Worm (Caenorhabditis elegans): Measurements from ENCODE around the gene otub-1.

Gene otub-1

DNA sequence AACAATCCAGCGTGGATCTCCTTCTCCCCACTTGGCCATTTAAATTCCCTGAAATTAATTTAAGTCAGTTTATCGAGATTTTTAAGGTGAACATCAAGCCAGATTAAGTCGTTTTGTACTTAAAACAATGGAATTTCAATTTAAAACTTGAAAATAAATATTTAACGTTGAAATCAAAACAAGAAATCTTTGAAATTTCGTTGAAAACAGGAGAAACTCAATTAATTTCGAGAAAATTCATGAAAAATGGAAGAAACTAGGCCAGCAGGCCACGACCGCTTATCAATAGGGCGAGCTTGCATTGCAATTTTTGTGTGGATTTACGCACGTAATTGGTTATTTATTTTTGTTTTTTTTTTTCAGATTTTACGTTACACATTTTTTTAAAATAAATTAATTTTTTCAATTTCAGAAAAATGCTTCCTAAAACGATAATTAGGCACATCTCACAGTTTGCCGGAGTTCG, 19.3 kb downstream of the otub-1 start, which contains the start of the genes ahsa-1 and C01G10.7 (continued):
- TF ChIP-seq unc-39 (tag; optimal IDR thresholded peaks at IDR 0.05) = no peak
- no peak for TF ChIP-seq alr-1 (tag; optimal IDR thresholded peaks at IDR 0.05)
- TF ChIP-seq ztf-4 (tag; optimal IDR thresholded peaks at IDR 0.05) = peak; percentile 79
- TF ChIP-seq sem-4 (tag; optimal IDR thresholded peaks at IDR 0.05) = peak; percentile 76
- peak in 1 of 2 experiments; percentile 6 for TF ChIP-seq mdl-1 (tag; optimal IDR thresholded peaks at IDR 0.05)
- peak; percentile 95 for TF ChIP-seq sma-3 (GFP tag; optimal IDR thresholded peaks at IDR 0.05)
- no peak for TF ChIP-seq ztf-11 (tag; optimal IDR thresholded peaks at IDR 0.05)
- TF ChIP-seq C34F6.9 (tag; optimal IDR thresholded peaks at IDR 0.05) = peak; percentile 98
- no peak for TF ChIP-seq ama-1 (optimal IDR thresholded peaks at IDR 0.05)
- TF ChIP-seq nhr-12 (tag; optimal IDR thresholded peaks at IDR 0.05) = no peak
- TF ChIP-seq ZK546.5 (tag; optimal IDR thresholded peaks at IDR 0.05) = peak; percentile 42
- TF ChIP-seq nhr-6 (tag; optimal IDR thresholded peaks at IDR 0.05) = no peak
- peak; percentile 78 for TF ChIP-seq nhr-77 (tag; optimal IDR thresholded peaks at IDR 0.05)

DNA sequence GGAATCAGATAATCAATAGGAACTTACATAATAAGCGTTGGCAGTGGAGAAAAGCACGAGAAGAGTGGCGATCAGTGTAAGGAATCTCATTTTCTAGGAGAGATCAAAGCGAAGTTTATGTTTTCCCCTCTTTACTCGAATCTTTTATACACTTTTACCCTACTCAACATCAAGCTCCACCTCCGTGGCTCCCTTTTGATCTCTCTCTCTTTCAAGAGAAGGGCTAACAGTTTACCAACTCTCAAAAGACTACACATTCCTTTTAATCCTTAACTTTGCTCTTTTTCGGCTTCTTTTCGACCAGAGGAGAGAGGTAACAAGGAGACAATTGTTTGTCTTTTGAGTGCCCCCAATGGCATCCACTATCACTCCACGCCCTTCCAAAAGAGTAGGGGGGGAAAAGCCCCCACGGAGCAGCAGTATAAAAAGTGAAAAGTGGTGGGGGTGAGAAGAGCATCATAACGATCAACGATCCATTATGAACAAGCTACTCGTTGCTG, 21.2 kb downstream of the otub-1 start, which contains the start of the genes C01G10.15 and C01G10.6:
C01G10.15 (minus strand) TSS at position 101 of the 500 bp plus-strand sequence.
C01G10.6 (plus strand) TSS at position 450 of the 500 bp plus-strand sequence.
- TF ChIP-seq ZK546.5 (tag; optimal IDR thresholded peaks at IDR 0.05) = no peak
- TF ChIP-seq sma-9 (GFP tag; optimal IDR thresholded peaks at IDR 0.05) = peak; percentile 0
- TF ChIP-seq sma-9 (tag; optimal IDR thresholded peaks at IDR 0.05) = no peak
- TF ChIP-seq nhr-11 (tag; optimal IDR thresholded peaks at IDR 0.05) = no peak
- no peak for TF ChIP-seq elt-3 (tag; optimal IDR thresholded peaks at IDR 0.05)
- no peak for TF ChIP-seq unc-55 (GFP tag; optimal IDR thresholded peaks at IDR 0.05)
- no peak for TF ChIP-seq zag-1 (tag; optimal IDR thresholded peaks at IDR 0.05)
- TF ChIP-seq nhr-10 (tag; optimal IDR thresholded peaks at IDR 0.05) = no peak

DNA sequence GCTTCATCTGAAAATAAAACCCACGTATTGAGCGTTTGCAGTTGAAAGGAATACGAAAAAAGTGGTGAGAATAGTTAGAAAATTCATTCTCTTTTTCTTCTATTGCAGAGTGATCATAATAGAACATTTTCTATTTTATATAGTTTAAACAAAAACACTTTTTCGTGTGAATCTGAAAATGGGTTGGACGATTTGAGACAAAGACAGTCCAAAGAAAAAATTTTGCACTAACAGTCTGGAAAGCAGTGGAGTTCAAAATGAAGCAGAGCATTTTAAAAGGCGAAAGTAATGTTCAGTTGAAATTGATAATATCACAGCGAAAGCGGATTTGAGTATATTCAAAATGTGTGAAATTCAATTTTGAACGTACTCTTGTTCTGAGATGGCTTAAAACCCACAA, 22.5 kb downstream of the otub-1 start, which contains the start of gene C01G10.18:
C01G10.18 (minus strand) TSS at position 101 of the 400 bp plus-strand sequence.
- TF ChIP-seq alr-1 (tag; optimal IDR thresholded peaks at IDR 0.05) = no peak
- TF ChIP-seq egl-27 (tag; optimal IDR thresholded peaks at IDR 0.05) = no peak
- TF ChIP-seq ztf-4 (tag; optimal IDR thresholded peaks at IDR 0.05) = no peak

DNA sequence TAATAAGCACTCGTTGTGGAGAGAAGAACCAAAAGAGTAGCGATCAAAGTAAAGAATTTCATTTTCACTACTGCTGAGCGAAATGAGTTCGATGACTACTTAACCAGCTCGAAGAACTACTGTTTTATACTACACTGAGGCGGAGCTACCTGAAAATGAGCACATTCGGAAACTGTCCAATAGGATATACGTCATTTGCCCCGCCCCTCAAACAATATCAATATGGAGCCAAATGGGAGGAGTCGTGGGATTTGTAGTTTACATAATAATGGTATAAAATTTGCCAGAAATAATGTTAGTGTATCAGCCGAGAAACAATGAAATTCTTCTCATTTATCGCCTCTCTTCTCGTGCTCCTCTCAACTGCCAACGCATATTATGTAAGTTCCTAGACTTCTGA, 23.3 kb downstream of the otub-1 start, which contains the start of the genes C01G10.5 and C01G10.4:
C01G10.5 (minus strand) TSS at position 101 of the 400 bp plus-strand sequence.
C01G10.4 (plus strand) TSS at position 303 of the 400 bp plus-strand sequence.
- TF ChIP-seq peb-1 (tag; optimal IDR thresholded peaks at IDR 0.05) (no peak), egl-27 (tag; optimal IDR thresholded peaks at IDR 0.05) (no peak), ZK546.5 (tag; optimal IDR thresholded peaks at IDR 0.05) (no peak), snpc-4 (tag; optimal IDR thresholded peaks at IDR 0.05) (no peak), nhr-11 (tag; optimal IDR thresholded peaks at IDR 0.05) (no peak), sem-4 (tag; optimal IDR thresholded peaks at IDR 0.05) (no peak), nhr-23 (tag; optimal IDR thresholded peaks at IDR 0.05) (no peak), F13H6.1 (tag; optimal IDR thresholded peaks at IDR 0.05) (no peak), nhr-12 (tag; optimal IDR thresholded peaks at IDR 0.05) (no peak), elt-3 (tag; optimal IDR thresholded peaks at IDR 0.05) (no peak), ztf-4 (tag; optimal IDR thresholded peaks at IDR 0.05) (no peak), blmp-1 (tag; optimal IDR thresholded peaks at IDR 0.05; ENCODE audit: insufficient read depth) (no peak), nhr-6 (tag; optimal IDR thresholded peaks at IDR 0.05) (no peak), elt-1 (tag; optimal IDR thresholded peaks at IDR 0.05) (no peak)

DNA sequence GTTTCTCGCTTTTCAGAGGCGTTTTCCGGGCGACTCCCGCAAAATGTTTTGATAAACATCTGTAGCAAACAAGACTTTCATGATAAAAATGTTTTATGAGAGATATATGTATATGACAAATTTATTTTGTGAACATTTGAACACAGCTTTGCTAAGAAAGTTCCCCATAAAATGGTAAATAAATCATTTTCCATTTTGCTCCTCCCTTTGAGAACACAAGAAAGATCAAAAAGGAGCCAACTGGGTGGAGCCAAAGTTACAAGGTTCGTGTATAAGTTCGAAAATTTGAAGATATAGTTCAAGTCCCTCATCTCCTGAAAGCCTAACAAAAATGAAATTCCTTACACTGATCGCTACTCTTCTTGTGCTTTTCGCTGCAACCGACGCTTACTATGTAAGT, 24.4 kb downstream of the otub-1 start, which contains the start of gene C01G10.17:
C01G10.17 (plus strand) TSS at position 301 of the 400 bp plus-strand sequence.
- no peak for TF ChIP-seq nhr-11 (tag; optimal IDR thresholded peaks at IDR 0.05)
- no peak for TF ChIP-seq ztf-1 (GFP tag; conservative IDR thresholded peaks at IDR 0.05)
- TF ChIP-seq nhr-237 (tag; optimal IDR thresholded peaks at IDR 0.05) = no peak
- no peak for TF ChIP-seq lin-39 (tag; optimal IDR thresholded peaks at IDR 0.05)
- TF ChIP-seq elt-3 (tag; optimal IDR thresholded peaks at IDR 0.05) = no peak
- no peak for TF ChIP-seq nhr-6 (tag; optimal IDR thresholded peaks at IDR 0.05)
- TF ChIP-seq sma-9 (GFP tag; optimal IDR thresholded peaks at IDR 0.05) = no peak
- no peak for TF ChIP-seq sma-9 (tag; optimal IDR thresholded peaks at IDR 0.05)
- no peak for TF ChIP-seq nhr-12 (tag; optimal IDR thresholded peaks at IDR 0.05)
- no peak for TF ChIP-seq sem-4 (tag; optimal IDR thresholded peaks at IDR 0.05)

DNA sequence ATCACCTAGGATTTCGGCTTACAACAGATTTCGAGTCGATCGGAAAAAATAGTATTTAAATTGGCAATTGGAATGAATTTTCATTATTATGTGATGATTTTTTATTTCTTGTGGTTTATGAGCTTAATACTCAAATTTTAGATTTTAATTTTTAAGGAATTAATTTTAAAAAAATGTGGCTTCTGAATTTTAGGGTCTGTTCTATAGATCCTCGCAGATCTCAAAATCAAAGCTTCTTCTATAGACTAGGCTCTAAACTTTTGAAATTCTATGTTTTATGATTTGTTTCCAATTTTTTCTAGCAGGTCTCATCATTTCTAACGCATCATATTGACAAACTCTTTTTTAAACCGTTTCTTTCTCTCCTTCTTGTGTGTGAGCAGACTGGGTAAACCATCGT, 26.6 kb downstream of the otub-1 start, which contains the start of gene txt-12:
txt-12 (plus strand) TSS at position 301 of the 400 bp plus-strand sequence.
- TF ChIP-seq sem-4 (tag; optimal IDR thresholded peaks at IDR 0.05) (no peak), ama-1 (optimal IDR thresholded peaks at IDR 0.05) (no peak), dmd-4 (tag; optimal IDR thresholded peaks at IDR 0.05) (no peak), C34F6.9 (tag; optimal IDR thresholded peaks at IDR 0.05) (no peak), lin-13 (GFP tag; optimal IDR thresholded peaks at IDR 0.05) (no peak), mbf-1 (tag; optimal IDR thresholded peaks at IDR 0.05) (no peak), blmp-1 (tag; optimal IDR thresholded peaks at IDR 0.05; ENCODE audit: insufficient read depth) (no peak), R02D3.7 (tag; optimal IDR thresholded peaks at IDR 0.05) (no peak)
